Fruit fly (Drosophila melanogaster) whole organism, prepupa: ENCODE measurements around the gene Ppt1.
A peak's percentile ranks its signal among the peaks of the same experiment; 100 is the strongest.

Experiments
- Blimp-1 ChIP-seq: fragments of 200-800 bp; sonication (Bioruptor generic); optimal IDR thresholded peaks from 3 replicates; lab custom pipeline; 2017; ENCODE audit warnings: missing biosample characterization, missing genetic modification characterization, mild to moderate bottlenecking, moderate library complexity, missing genetic modification reagents
- CG10631 ChIP-seq: fragments of 200-800 bp; sonication (Bioruptor generic); optimal IDR thresholded peaks from 2 replicates; lab custom pipeline; 2016; ENCODE audit warnings: missing biosample characterization, missing genetic modification characterization
- CG10669 ChIP-seq: fragments of 200-800 bp; sonication (Bioruptor generic); optimal IDR thresholded peaks from 3 replicates; lab custom pipeline; 2018; ENCODE audit warnings: missing biosample characterization, mild to moderate bottlenecking, missing genetic modification characterization, moderate library complexity
- CG11294 ChIP-seq: fragments of 200-800 bp; sonication (Bioruptor generic); IDR thresholded peaks from 2 replicates; pipeline ENCODE4 v1.3.6; 2022; ENCODE audit warnings: missing biosample characterization, missing genetic modification characterization
- CG11902 ChIP-seq: fragments of 200-800 bp; sonication (Bioruptor generic); optimal IDR thresholded peaks from 3 replicates; lab custom pipeline; 2016; ENCODE audit warnings: missing biosample characterization, missing genetic modification characterization
- CG15336 ChIP-seq: fragments of 200-800 bp; sonication (Bioruptor generic); IDR thresholded peaks from 2 replicates; pipeline ENCODE4 v1.3.6; 2022; ENCODE audit warnings: missing biosample characterization, missing genetic modification characterization
- CG1621 ChIP-seq: fragments of 200-800 bp; sonication (Bioruptor generic); optimal IDR thresholded peaks from 3 replicates; lab custom pipeline; 2018; ENCODE audit warnings: missing biosample characterization, mild to moderate bottlenecking, missing genetic modification characterization
- CG16779 ChIP-seq: fragments of 200-800 bp; sonication (Bioruptor generic); optimal IDR thresholded peaks from 3 replicates; lab custom pipeline; 2017; ENCODE audit warnings: missing biosample characterization, mild to moderate bottlenecking, missing genetic modification characterization
- CG31627 ChIP-seq: fragments of 200-800 bp; sonication (Bioruptor generic); optimal IDR thresholded peaks from 3 replicates; lab custom pipeline; 2016; ENCODE audit warnings: missing biosample characterization, missing genetic modification characterization
- CG32006 ChIP-seq: fragments of 200-800 bp; sonication (Bioruptor generic); optimal IDR thresholded peaks from 3 replicates; lab custom pipeline; 2017; ENCODE audit warnings: missing biosample characterization, mild to moderate bottlenecking, missing genetic modification characterization
- CG34406 ChIP-seq: fragments of 200-800 bp; sonication (Bioruptor generic); optimal IDR thresholded peaks from 3 replicates; lab custom pipeline; 2016; ENCODE audit warnings: missing biosample characterization, missing genetic modification characterization
- CG3919 ChIP-seq: fragments of 200-800 bp; sonication (Bioruptor generic); optimal IDR thresholded peaks from 3 replicates; lab custom pipeline; 2016; ENCODE audit warnings: missing biosample characterization, missing genetic modification characterization
- CG4318 ChIP-seq: fragments of 200-800 bp; sonication (Bioruptor generic); optimal IDR thresholded peaks from 3 replicates; lab custom pipeline; 2017; ENCODE audit warnings: missing biosample characterization, mild to moderate bottlenecking, missing genetic modification characterization
- CG6163 ChIP-seq: fragments of 200-800 bp; sonication (Bioruptor generic); IDR thresholded peaks from 3 replicates; pipeline ENCODE4 v1.3.6; 2022; ENCODE audit warnings: missing biosample characterization, missing genetic modification characterization
- CG6276 ChIP-seq: fragments of 200-800 bp; sonication (Bioruptor generic); optimal IDR thresholded peaks from 2 replicates; lab custom pipeline; 2017; ENCODE audit warnings: missing biosample characterization, mild to moderate bottlenecking, missing genetic modification characterization
- CG6792 ChIP-seq: fragments of 200-800 bp; sonication (Bioruptor generic); optimal IDR thresholded peaks from 3 replicates; lab custom pipeline; 2016; ENCODE audit warnings: missing biosample characterization, missing genetic modification characterization
- CG6808 ChIP-seq: fragments of 200-800 bp; sonication (Bioruptor generic); optimal IDR thresholded peaks from 3 replicates; lab custom pipeline; 2017; ENCODE audit warnings: missing biosample characterization, missing genetic modification characterization, mild to moderate bottlenecking, moderate library complexity, missing genetic modification reagents
- CG6854 ChIP-seq: fragments of 200-800 bp; sonication (Bioruptor generic); optimal IDR thresholded peaks from 2 replicates; lab custom pipeline; 2017; ENCODE audit warnings: missing biosample characterization, mild to moderate bottlenecking, missing genetic modification characterization
- CG7368 ChIP-seq: fragments of 200-800 bp; sonication (Bioruptor generic); optimal IDR thresholded peaks from 3 replicates; lab custom pipeline; 2016; ENCODE audit warnings: missing biosample characterization, missing genetic modification characterization
- CG8319 ChIP-seq: fragments of 200-800 bp; sonication (Bioruptor generic); optimal IDR thresholded peaks from 3 replicates; lab custom pipeline; 2016; ENCODE audit warnings: missing biosample characterization, missing genetic modification characterization
- CG8632 ChIP-seq: fragments of 200-800 bp; sonication (Bioruptor generic); optimal IDR thresholded peaks from 3 replicates; lab custom pipeline; 2016; ENCODE audit warnings: missing biosample characterization, missing genetic modification characterization
- CG9139 ChIP-seq: fragments of 200-800 bp; sonication (Bioruptor generic); optimal IDR thresholded peaks from 3 replicates; lab custom pipeline; 2017; ENCODE audit warnings: missing biosample characterization, mild to moderate bottlenecking, missing genetic modification characterization
- Eip78C ChIP-seq: fragments of 200-800 bp; sonication (Bioruptor generic); peaks from one replicate; lab custom pipeline; 2016; ENCODE audit warnings: missing biosample characterization, missing genetic modification characterization
- Eip93F ChIP-seq: fragments of 200-800 bp; sonication (Bioruptor generic); optimal IDR thresholded peaks from 2 replicates; lab custom pipeline; 2016; ENCODE audit warnings: missing biosample characterization, mild to moderate bottlenecking, missing genetic modification characterization
- Ets96B ChIP-seq: fragments of 200-800 bp; optimal IDR thresholded peaks from 2 replicates; lab custom pipeline; 2019; ENCODE audit warnings: missing biosample characterization, mild to moderate bottlenecking, missing genetic modification characterization, moderate library complexity
- Gug ChIP-seq: fragments of 200-800 bp; sonication (Bioruptor generic); IDR thresholded peaks from 2 replicates; pipeline ENCODE4 v1.3.6; 2022; ENCODE audit warnings: missing biosample characterization, missing genetic modification characterization
- Hr38 ChIP-seq: sonication (Bioruptor generic); optimal IDR thresholded peaks from 2 replicates; lab custom pipeline; 2016; ENCODE audit warnings: missing biosample characterization, missing genetic modification characterization
- Hr39 ChIP-seq: fragments of 200-800 bp; sonication (Bioruptor generic); optimal IDR thresholded peaks from 2 replicates; lab custom pipeline; 2016; ENCODE audit warnings: missing biosample characterization, missing genetic modification characterization
- Lpt ChIP-seq: fragments of 200-800 bp; sonication (Bioruptor generic); optimal IDR thresholded peaks from 3 replicates; lab custom pipeline; 2016; ENCODE audit warnings: missing biosample characterization, missing genetic modification characterization
- Met ChIP-seq: fragments of 200-800 bp; sonication (Bioruptor generic); optimal IDR thresholded peaks from 3 replicates; lab custom pipeline; 2016; ENCODE audit warnings: missing biosample characterization, missing genetic modification characterization
- OdsH ChIP-seq: fragments of 200-800 bp; sonication (Bioruptor generic); optimal IDR thresholded peaks from 3 replicates; lab custom pipeline; 2016; ENCODE audit warnings: missing biosample characterization, missing genetic modification characterization
- Smox ChIP-seq: fragments of 200-800 bp; sonication (Bioruptor generic); optimal IDR thresholded peaks from 3 replicates; lab custom pipeline; 2016; ENCODE audit warnings: missing biosample characterization, missing genetic modification characterization
- Sox102F ChIP-seq: fragments of 200-800 bp; sonication (Bioruptor generic); optimal IDR thresholded peaks from 2 replicates; lab custom pipeline; 2016; ENCODE audit warnings: missing biosample characterization, mild to moderate bottlenecking, missing genetic modification characterization
- Sox14 ChIP-seq: fragments of 200-800 bp; sonication (Bioruptor generic); optimal IDR thresholded peaks from 3 replicates; lab custom pipeline; 2016; ENCODE audit warnings: missing biosample characterization, missing genetic modification characterization
- Sox15 ChIP-seq: fragments of 200-800 bp; sonication (Bioruptor generic); optimal IDR thresholded peaks from 3 replicates; lab custom pipeline; 2016; ENCODE audit warnings: missing biosample characterization, missing genetic modification characterization
- achi ChIP-seq: fragments of 200-800 bp; sonication (Bioruptor generic); optimal IDR thresholded peaks from 3 replicates; lab custom pipeline; 2016; ENCODE audit warnings: missing biosample characterization, missing genetic modification characterization
- cyc ChIP-seq: fragments of 200-800 bp; sonication (Bioruptor generic); optimal IDR thresholded peaks from 3 replicates; lab custom pipeline; 2016; ENCODE audit warnings: missing biosample characterization, missing genetic modification characterization
- dac ChIP-seq: fragments of 200-800 bp; sonication (Bioruptor generic); optimal IDR thresholded peaks from 2 replicates; lab custom pipeline; 2017; ENCODE audit warnings: missing biosample characterization, mild to moderate bottlenecking, missing genetic modification characterization
- dsx ChIP-seq: fragments of 200-800 bp; optimal IDR thresholded peaks from 3 replicates; lab custom pipeline; 2019; ENCODE audit warnings: missing biosample characterization, mild to moderate bottlenecking, missing genetic modification characterization, moderate library complexity; ENCODE audit not compliant: poor library complexity, severe bottlenecking
- eg ChIP-seq: fragments of 200-800 bp; sonication (Bioruptor generic); IDR thresholded peaks from 3 replicates; pipeline ENCODE4 v1.3.6; 2022; ENCODE audit warnings: missing biosample characterization, missing genetic modification characterization
- esn ChIP-seq: fragments of 200-800 bp; sonication (Bioruptor generic); optimal IDR thresholded peaks from 2 replicates; lab custom pipeline; 2016; ENCODE audit warnings: missing biosample characterization, mild to moderate bottlenecking, missing genetic modification characterization, moderate library complexity
- fd59A ChIP-seq: fragments of 200-800 bp; sonication (Bioruptor generic); optimal IDR thresholded peaks from 2 replicates; lab custom pipeline; 2017; ENCODE audit warnings: missing biosample characterization, mild to moderate bottlenecking, missing genetic modification characterization, missing genetic modification reagents
- fd85E ChIP-seq: fragments of 200-800 bp; sonication (Bioruptor generic); optimal IDR thresholded peaks from 3 replicates; lab custom pipeline; 2016; ENCODE audit warnings: missing biosample characterization, missing genetic modification characterization
- fkh ChIP-seq: fragments of 200-800 bp; sonication (Bioruptor generic); optimal IDR thresholded peaks from 3 replicates; lab custom pipeline; 2017; ENCODE audit warnings: missing biosample characterization, mild to moderate bottlenecking, missing genetic modification characterization, moderate library complexity
- lz ChIP-seq: fragments of 200-800 bp; sonication (Bioruptor generic); optimal IDR thresholded peaks from 3 replicates; lab custom pipeline; 2016; ENCODE audit warnings: missing biosample characterization, missing genetic modification characterization
- net ChIP-seq: fragments of 200-800 bp; sonication (Bioruptor generic); optimal IDR thresholded peaks from 3 replicates; lab custom pipeline; 2016; ENCODE audit warnings: missing biosample characterization, missing genetic modification characterization
- pdm3 ChIP-seq: fragments of 200-800 bp; sonication (Bioruptor generic); optimal IDR thresholded peaks from 3 replicates; lab custom pipeline; 2016; ENCODE audit warnings: missing biosample characterization, missing genetic modification characterization
- salr ChIP-seq, 2 experiments: fragments of 200-800 bp; sonication (Bioruptor generic); optimal IDR thresholded peaks; 3 replicates each; lab custom pipeline; 2016 to 2018; ENCODE audit warnings: missing biosample characterization in 2 of 2, missing genetic modification characterization in 2 of 2, mild to moderate bottlenecking in 1 of 2
- spab ChIP-seq: fragments of 200-800 bp; sonication (Bioruptor generic); optimal IDR thresholded peaks from 2 replicates; lab custom pipeline; 2017; ENCODE audit warnings: missing biosample characterization, mild to moderate bottlenecking, missing genetic modification characterization, missing genetic modification reagents
- ss ChIP-seq, 2 experiments: fragments of 200-800 bp; sonication (Bioruptor generic); optimal IDR thresholded peaks; 2 replicates in 1 of 2; 3 replicates in 1 of 2; lab custom pipeline; 2017 to 2018; ENCODE audit warnings: mild to moderate bottlenecking in 2 of 2, missing biosample characterization in 2 of 2, missing genetic modification characterization in 2 of 2, moderate library complexity in 1 of 2
- svp ChIP-seq: fragments of 200-800 bp; sonication (Bioruptor generic); peaks from one replicate; lab custom pipeline; 2016; ENCODE audit warnings: missing biosample characterization, missing genetic modification characterization
- vri ChIP-seq: fragments of 200-800 bp; sonication (Bioruptor generic); optimal IDR thresholded peaks from 3 replicates; lab custom pipeline; 2016; ENCODE audit warnings: missing biosample characterization, mild to moderate bottlenecking, missing genetic modification characterization

Ppt1 gene

dm6 chrX:8690003-8690402 is at the start of gene Ppt1, which contains the start of gene Ogg1:
Ppt1 (minus strand) TSS chrX:8690227.
Ogg1 (plus strand) TSS chrX:8690327.
- TF ChIP-seq OdsH (peak; percentile 64), lz (GFP tag; lab: Kevin White, UChicago) (peak; percentile 62), ss (GFP tag; optimal IDR thresholded peaks at IDR 0.05; lab: Kevin White, UChicago) (no peak), CG10669 (GFP tag; lab: Kevin White, UChicago) (peak; percentile 41), Eip93F (GFP tag; lab: Kevin White, UChicago) (peak; percentile 0), CG7368 (no peak), Hr38 (GFP tag; lab: Kevin White, UChicago) (no peak), cyc (GFP tag; lab: Kevin White, UChicago) (peak; percentile 54), CG6854 (GFP tag; lab: Kevin White, UChicago) (no peak), net (GFP tag; lab: Kevin White, UChicago) (peak; percentile 25), Hr39 (GFP tag; lab: Kevin White, UChicago) (peak; percentile 65), salr (GFP tag; optimal IDR thresholded peaks at IDR 0.05; lab: Kevin White, UChicago) (no peak), dsx (GFP tag; lab: Kevin White, UChicago) (peak; percentile 41), CG11902 (GFP tag; lab: Kevin White, UChicago) (peak; percentile 8), CG3919 (no peak), CG6792 (peak; percentile 47), fd59A (GFP tag; lab: Kevin White, UChicago) (no peak), dac (GFP tag; lab: Kevin White, UChicago) (no peak), CG8319 (peak; percentile 5), CG9139 (GFP tag; lab: Kevin White, UChicago) (no peak), achi (GFP tag; lab: Kevin White, UChicago) (peak; percentile 60), Ets96B (tag; lab: Kevin White, UChicago) (peak; percentile 25), Sox102F (GFP tag; lab: Kevin White, UChicago) (no peak), CG1621 (peak; percentile 29), esn (GFP tag; lab: Kevin White, UChicago) (peak; percentile 77), CG6276 (GFP tag; lab: Kevin White, UChicago) (no peak), eg (GFP tag; lab: Robert Waterston, UW) (peak; percentile 20; the same call in 1 of the 3 replicates), Sox15 (GFP tag; lab: Kevin White, UChicago) (peak; percentile 10), Met (GFP tag; lab: Kevin White, UChicago) (no peak), pdm3 (GFP tag; lab: Kevin White, UChicago) (peak; percentile 71), Lpt (GFP tag; lab: Kevin White, UChicago) (no peak), CG16779 (tag; lab: Kevin White, UChicago) (no peak), Eip78C (peak; percentile 86), CG6163 (GFP tag; lab: Robert Waterston, UW) (peak; percentile 31; the same call in 1 of the 3 replicates), Blimp-1 (GFP tag; lab: Kevin White, UChicago) (no peak), CG6808 (GFP tag; lab: Kevin White, UChicago) (peak; percentile 4), CG34406 (GFP tag; lab: Kevin White, UChicago) (peak; percentile 15), CG15336 (no peak; the same call in 1 of the 2 replicates), svp (peak; percentile 74), CG11294 (no peak), CG8632 (GFP tag; lab: Kevin White, UChicago) (peak; percentile 6), Smox (GFP tag; lab: Kevin White, UChicago) (no peak), vri (GFP tag; lab: Kevin White, UChicago) (peak; percentile 36), CG4318 (GFP tag; lab: Kevin White, UChicago) (no peak), fkh (GFP tag; lab: Kevin White, UChicago) (peak; percentile 88), CG32006 (GFP tag; lab: Kevin White, UChicago) (no peak), CG10631 (GFP tag; lab: Kevin White, UChicago) (peak; percentile 57), Sox14 (GFP tag; lab: Kevin White, UChicago) (peak; percentile 52), CG31627 (GFP tag; lab: Kevin White, UChicago) (peak; percentile 71), Gug (0 out of 2 replicates have a peak, but pooled peaks have one; percentile 26), fd85E (GFP tag; lab: Kevin White, UChicago) (no peak), spab (GFP tag; lab: Kevin White, UChicago) (no peak)
